Fruit fly (Drosophila melanogaster) whole organism, prepupa: ENCODE data around the gene CG34107.

Source experiments
- Blimp-1 ChIP-seq: fragments of 200-800 bp; sonication (Bioruptor generic); optimal IDR thresholded peaks from 3 replicates; lab custom pipeline; 2017; ENCODE audit warnings: missing biosample characterization, missing genetic modification characterization, mild to moderate bottlenecking, moderate library complexity, missing genetic modification reagents
- CG10631 ChIP-seq: fragments of 200-800 bp; sonication (Bioruptor generic); optimal IDR thresholded peaks from 2 replicates; lab custom pipeline; 2016; ENCODE audit warnings: missing biosample characterization, missing genetic modification characterization
- CG10669 ChIP-seq: fragments of 200-800 bp; sonication (Bioruptor generic); optimal IDR thresholded peaks from 3 replicates; lab custom pipeline; 2018; ENCODE audit warnings: missing biosample characterization, mild to moderate bottlenecking, missing genetic modification characterization, moderate library complexity
- CG11762 ChIP-seq: fragments of 200-800 bp; sonication (Bioruptor generic); optimal IDR thresholded peaks from 3 replicates; lab custom pipeline; 2016; ENCODE audit warnings: missing biosample characterization, missing genetic modification characterization; ENCODE audit not compliant: insufficient read depth
- CG11902 ChIP-seq: fragments of 200-800 bp; sonication (Bioruptor generic); optimal IDR thresholded peaks from 3 replicates; lab custom pipeline; 2016; ENCODE audit warnings: missing biosample characterization, missing genetic modification characterization
- CG15336 ChIP-seq: fragments of 200-800 bp; sonication (Bioruptor generic); IDR thresholded peaks from 2 replicates; pipeline ENCODE4 v1.3.6; 2022; ENCODE audit warnings: missing biosample characterization, missing genetic modification characterization
- CG1621 ChIP-seq: fragments of 200-800 bp; sonication (Bioruptor generic); optimal IDR thresholded peaks from 3 replicates; lab custom pipeline; 2018; ENCODE audit warnings: missing biosample characterization, mild to moderate bottlenecking, missing genetic modification characterization
- CG32006 ChIP-seq: fragments of 200-800 bp; sonication (Bioruptor generic); optimal IDR thresholded peaks from 3 replicates; lab custom pipeline; 2017; ENCODE audit warnings: missing biosample characterization, mild to moderate bottlenecking, missing genetic modification characterization
- CG34406 ChIP-seq: fragments of 200-800 bp; sonication (Bioruptor generic); optimal IDR thresholded peaks from 3 replicates; lab custom pipeline; 2016; ENCODE audit warnings: missing biosample characterization, missing genetic modification characterization
- CG4318 ChIP-seq: fragments of 200-800 bp; sonication (Bioruptor generic); optimal IDR thresholded peaks from 3 replicates; lab custom pipeline; 2017; ENCODE audit warnings: missing biosample characterization, mild to moderate bottlenecking, missing genetic modification characterization
- CG6276 ChIP-seq: fragments of 200-800 bp; sonication (Bioruptor generic); optimal IDR thresholded peaks from 2 replicates; lab custom pipeline; 2017; ENCODE audit warnings: missing biosample characterization, mild to moderate bottlenecking, missing genetic modification characterization
- CG6792 ChIP-seq: fragments of 200-800 bp; sonication (Bioruptor generic); optimal IDR thresholded peaks from 3 replicates; lab custom pipeline; 2016; ENCODE audit warnings: missing biosample characterization, missing genetic modification characterization
- CG6808 ChIP-seq: fragments of 200-800 bp; sonication (Bioruptor generic); optimal IDR thresholded peaks from 3 replicates; lab custom pipeline; 2017; ENCODE audit warnings: missing biosample characterization, missing genetic modification characterization, mild to moderate bottlenecking, moderate library complexity, missing genetic modification reagents
- CG6854 ChIP-seq: fragments of 200-800 bp; sonication (Bioruptor generic); optimal IDR thresholded peaks from 2 replicates; lab custom pipeline; 2017; ENCODE audit warnings: missing biosample characterization, mild to moderate bottlenecking, missing genetic modification characterization
- CG7368 ChIP-seq: fragments of 200-800 bp; sonication (Bioruptor generic); optimal IDR thresholded peaks from 3 replicates; lab custom pipeline; 2016; ENCODE audit warnings: missing biosample characterization, missing genetic modification characterization
- CG8119 ChIP-seq: fragments of 200-800 bp; sonication (Bioruptor generic); IDR thresholded peaks from 3 replicates; pipeline ENCODE4 v1.3.6; 2022; ENCODE audit warnings: missing biosample characterization, missing genetic modification characterization
- CG8319 ChIP-seq: fragments of 200-800 bp; sonication (Bioruptor generic); optimal IDR thresholded peaks from 3 replicates; lab custom pipeline; 2016; ENCODE audit warnings: missing biosample characterization, missing genetic modification characterization
- CG8632 ChIP-seq: fragments of 200-800 bp; sonication (Bioruptor generic); optimal IDR thresholded peaks from 3 replicates; lab custom pipeline; 2016; ENCODE audit warnings: missing biosample characterization, missing genetic modification characterization
- Eip75B ChIP-seq: fragments of 200-800 bp; sonication (Bioruptor generic); optimal IDR thresholded peaks from 3 replicates; lab custom pipeline; 2016; ENCODE audit warnings: missing biosample characterization, missing genetic modification characterization
- Eip78C ChIP-seq: fragments of 200-800 bp; sonication (Bioruptor generic); peaks from one replicate; lab custom pipeline; 2016; ENCODE audit warnings: missing biosample characterization, missing genetic modification characterization
- Eip93F ChIP-seq: fragments of 200-800 bp; sonication (Bioruptor generic); optimal IDR thresholded peaks from 2 replicates; lab custom pipeline; 2016; ENCODE audit warnings: missing biosample characterization, mild to moderate bottlenecking, missing genetic modification characterization
- Ets21C ChIP-seq: fragments of 200-800 bp; sonication (Bioruptor generic); optimal IDR thresholded peaks from 3 replicates; lab custom pipeline; 2016; ENCODE audit warnings: missing biosample characterization, missing genetic modification characterization
- Ets96B ChIP-seq: fragments of 200-800 bp; optimal IDR thresholded peaks from 2 replicates; lab custom pipeline; 2019; ENCODE audit warnings: missing biosample characterization, mild to moderate bottlenecking, missing genetic modification characterization, moderate library complexity
- Gug ChIP-seq: fragments of 200-800 bp; sonication (Bioruptor generic); IDR thresholded peaks from 2 replicates; pipeline ENCODE4 v1.3.6; 2022; ENCODE audit warnings: missing biosample characterization, missing genetic modification characterization
- Hr38 ChIP-seq: sonication (Bioruptor generic); optimal IDR thresholded peaks from 2 replicates; lab custom pipeline; 2016; ENCODE audit warnings: missing biosample characterization, missing genetic modification characterization
- Hr39 ChIP-seq: fragments of 200-800 bp; sonication (Bioruptor generic); optimal IDR thresholded peaks from 2 replicates; lab custom pipeline; 2016; ENCODE audit warnings: missing biosample characterization, missing genetic modification characterization
- Hr4 ChIP-seq: fragments of 200-800 bp; sonication (Bioruptor generic); optimal IDR thresholded peaks from 3 replicates; lab custom pipeline; 2016; ENCODE audit warnings: missing biosample characterization, missing genetic modification characterization
- Lpt ChIP-seq: fragments of 200-800 bp; sonication (Bioruptor generic); optimal IDR thresholded peaks from 3 replicates; lab custom pipeline; 2016; ENCODE audit warnings: missing biosample characterization, missing genetic modification characterization
- OdsH ChIP-seq: fragments of 200-800 bp; sonication (Bioruptor generic); optimal IDR thresholded peaks from 3 replicates; lab custom pipeline; 2016; ENCODE audit warnings: missing biosample characterization, missing genetic modification characterization
- Smox ChIP-seq: fragments of 200-800 bp; sonication (Bioruptor generic); optimal IDR thresholded peaks from 3 replicates; lab custom pipeline; 2016; ENCODE audit warnings: missing biosample characterization, missing genetic modification characterization
- Sox102F ChIP-seq: fragments of 200-800 bp; sonication (Bioruptor generic); optimal IDR thresholded peaks from 2 replicates; lab custom pipeline; 2016; ENCODE audit warnings: missing biosample characterization, mild to moderate bottlenecking, missing genetic modification characterization
- Sox15 ChIP-seq: fragments of 200-800 bp; sonication (Bioruptor generic); optimal IDR thresholded peaks from 3 replicates; lab custom pipeline; 2016; ENCODE audit warnings: missing biosample characterization, missing genetic modification characterization
- acj6 ChIP-seq: fragments of 200-800 bp; sonication (Bioruptor generic); optimal IDR thresholded peaks from 3 replicates; lab custom pipeline; 2016; ENCODE audit warnings: missing biosample characterization, missing genetic modification characterization
- cyc ChIP-seq: fragments of 200-800 bp; sonication (Bioruptor generic); optimal IDR thresholded peaks from 3 replicates; lab custom pipeline; 2016; ENCODE audit warnings: missing biosample characterization, missing genetic modification characterization
- dac ChIP-seq: fragments of 200-800 bp; sonication (Bioruptor generic); optimal IDR thresholded peaks from 2 replicates; lab custom pipeline; 2017; ENCODE audit warnings: missing biosample characterization, mild to moderate bottlenecking, missing genetic modification characterization
- dsx ChIP-seq: fragments of 200-800 bp; optimal IDR thresholded peaks from 3 replicates; lab custom pipeline; 2019; ENCODE audit warnings: missing biosample characterization, mild to moderate bottlenecking, missing genetic modification characterization, moderate library complexity; ENCODE audit not compliant: poor library complexity, severe bottlenecking
- eg ChIP-seq: fragments of 200-800 bp; sonication (Bioruptor generic); IDR thresholded peaks from 3 replicates; pipeline ENCODE4 v1.3.6; 2022; ENCODE audit warnings: missing biosample characterization, missing genetic modification characterization
- esn ChIP-seq: fragments of 200-800 bp; sonication (Bioruptor generic); optimal IDR thresholded peaks from 2 replicates; lab custom pipeline; 2016; ENCODE audit warnings: missing biosample characterization, mild to moderate bottlenecking, missing genetic modification characterization, moderate library complexity
- fd59A ChIP-seq: fragments of 200-800 bp; sonication (Bioruptor generic); optimal IDR thresholded peaks from 2 replicates; lab custom pipeline; 2017; ENCODE audit warnings: missing biosample characterization, mild to moderate bottlenecking, missing genetic modification characterization, missing genetic modification reagents
- fd85E ChIP-seq: fragments of 200-800 bp; sonication (Bioruptor generic); optimal IDR thresholded peaks from 3 replicates; lab custom pipeline; 2016; ENCODE audit warnings: missing biosample characterization, missing genetic modification characterization
- fkh ChIP-seq: fragments of 200-800 bp; sonication (Bioruptor generic); optimal IDR thresholded peaks from 3 replicates; lab custom pipeline; 2017; ENCODE audit warnings: missing biosample characterization, mild to moderate bottlenecking, missing genetic modification characterization, moderate library complexity
- lz ChIP-seq: fragments of 200-800 bp; sonication (Bioruptor generic); optimal IDR thresholded peaks from 3 replicates; lab custom pipeline; 2016; ENCODE audit warnings: missing biosample characterization, missing genetic modification characterization
- pdm3 ChIP-seq: fragments of 200-800 bp; sonication (Bioruptor generic); optimal IDR thresholded peaks from 3 replicates; lab custom pipeline; 2016; ENCODE audit warnings: missing biosample characterization, missing genetic modification characterization
- salr ChIP-seq, 2 experiments: fragments of 200-800 bp; sonication (Bioruptor generic); optimal IDR thresholded peaks; 3 replicates each; lab custom pipeline; 2016 to 2018; ENCODE audit warnings: missing biosample characterization in 2 of 2, missing genetic modification characterization in 2 of 2, mild to moderate bottlenecking in 1 of 2
- spab ChIP-seq: fragments of 200-800 bp; sonication (Bioruptor generic); optimal IDR thresholded peaks from 2 replicates; lab custom pipeline; 2017; ENCODE audit warnings: missing biosample characterization, mild to moderate bottlenecking, missing genetic modification characterization, missing genetic modification reagents
- svp ChIP-seq: fragments of 200-800 bp; sonication (Bioruptor generic); peaks from one replicate; lab custom pipeline; 2016; ENCODE audit warnings: missing biosample characterization, missing genetic modification characterization
- vri ChIP-seq: fragments of 200-800 bp; sonication (Bioruptor generic); optimal IDR thresholded peaks from 3 replicates; lab custom pipeline; 2016; ENCODE audit warnings: missing biosample characterization, mild to moderate bottlenecking, missing genetic modification characterization

The CG34107 gene

DNA sequence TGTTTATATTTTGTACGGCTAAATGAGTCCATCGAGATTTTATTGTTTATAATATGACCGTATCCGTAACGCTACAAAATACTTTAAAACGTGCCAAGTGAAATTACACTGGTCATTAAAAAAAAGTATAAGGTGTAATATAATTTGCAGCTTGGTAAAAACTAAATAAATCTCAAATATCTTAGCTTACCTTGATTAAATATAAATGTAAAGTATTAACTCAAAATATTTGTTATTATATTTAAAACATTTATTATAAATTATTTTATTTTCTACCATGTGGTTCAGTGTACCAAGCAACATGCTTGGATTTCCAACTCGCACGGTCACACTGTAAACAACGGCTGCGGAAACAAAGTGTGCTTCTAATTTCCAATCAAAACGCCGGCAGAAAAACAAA is 37.1 kb downstream of the CG34107 start, which contains the start of the genes Sirt6 and pont (continued):
- TF ChIP-seq OdsH (GFP tag; lab: Kevin White, UChicago) (peak; percentile 95), CG34406 (GFP tag; lab: Kevin White, UChicago) (peak; percentile 95), Sox102F (GFP tag; lab: Kevin White, UChicago) (peak; percentile 79), Hr38 (no peak), salr (GFP tag; optimal IDR thresholded peaks at IDR 0.05; lab: Kevin White, UChicago) (peak; percentile 74 to 88), Eip93F (GFP tag; lab: Kevin White, UChicago) (peak; percentile 15), esn (GFP tag; lab: Kevin White, UChicago) (peak; percentile 92), dac (GFP tag; lab: Kevin White, UChicago) (peak; percentile 54), CG11902 (GFP tag; lab: Kevin White, UChicago) (peak; percentile 90), CG6276 (GFP tag; lab: Kevin White, UChicago) (peak; percentile 84), vri (GFP tag; lab: Kevin White, UChicago) (no peak), CG10631 (GFP tag; lab: Kevin White, UChicago) (peak; percentile 96), Ets96B (tag; lab: Kevin White, UChicago) (peak; percentile 96), Hr39 (GFP tag; lab: Kevin White, UChicago) (peak; percentile 79), CG15336 (GFP tag; lab: Robert Waterston, UW) (no peak), lz (peak; percentile 82), CG11762 (peak; percentile 84), CG1621 (peak; percentile 79), CG8119 (GFP tag; lab: Robert Waterston, UW) (no peak), Ets21C (GFP tag; lab: Kevin White, UChicago) (peak; percentile 67), fd85E (peak; percentile 17), CG6808 (GFP tag; lab: Kevin White, UChicago) (peak; percentile 79), CG4318 (GFP tag; lab: Kevin White, UChicago) (peak; percentile 87), CG32006 (GFP tag; lab: Kevin White, UChicago) (peak; percentile 95), Lpt (GFP tag; lab: Kevin White, UChicago) (peak; percentile 89), fkh (GFP tag; lab: Kevin White, UChicago) (peak; percentile 94), CG10669 (peak; percentile 93), pdm3 (GFP tag; lab: Kevin White, UChicago) (peak; percentile 85), Blimp-1 (peak; percentile 86), fd59A (GFP tag; lab: Kevin White, UChicago) (peak; percentile 77), Eip78C (GFP tag; lab: Kevin White, UChicago) (peak; percentile 97), Sox15 (GFP tag; lab: Kevin White, UChicago) (peak; percentile 90), dsx (GFP tag; lab: Kevin White, UChicago) (peak; percentile 96), CG6792 (GFP tag; lab: Kevin White, UChicago) (peak; percentile 90), CG8319 (GFP tag; lab: Kevin White, UChicago) (peak; percentile 83), CG8632 (GFP tag; lab: Kevin White, UChicago) (peak; percentile 93), spab (peak; percentile 85), svp (GFP tag; lab: Kevin White, UChicago) (peak; percentile 94), cyc (GFP tag; lab: Kevin White, UChicago) (peak; percentile 87), Hr4 (GFP tag; lab: Kevin White, UChicago) (peak; percentile 87), Eip75B (GFP tag; lab: Kevin White, UChicago) (peak; percentile 76)

DNA sequence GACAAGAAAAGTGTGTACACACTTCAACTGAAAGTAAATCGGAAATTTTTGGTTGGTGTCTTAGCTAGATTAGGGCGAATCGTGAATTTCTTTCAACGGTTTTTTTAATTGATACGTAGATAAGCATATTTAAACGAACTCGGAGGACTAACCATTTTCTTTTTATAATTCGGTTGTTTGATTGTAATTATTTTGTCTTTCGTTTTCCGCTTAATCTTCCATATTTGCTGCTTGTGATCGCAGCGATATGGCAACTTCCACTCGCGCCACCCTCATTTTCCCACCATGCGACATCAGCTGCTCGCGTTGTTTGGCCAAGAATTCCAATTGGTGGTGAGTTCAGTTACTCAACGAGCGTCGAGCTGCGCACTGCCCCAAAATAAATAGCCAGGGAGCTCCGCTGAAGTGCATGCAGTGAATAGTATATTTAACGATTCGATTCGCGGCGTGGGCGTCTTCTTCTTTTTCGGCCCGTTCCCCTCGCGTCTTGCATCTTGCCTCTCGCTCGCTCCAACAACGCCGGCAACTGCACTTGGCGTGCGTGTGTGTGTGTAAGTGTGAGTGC is 39.3 kb downstream of the CG34107 start, which contains the start of gene Nuak:
Gene Nuak, plus strand, starts transcription at position 335 of the 565 bp plus-strand sequence.
- TF ChIP-seq svp (GFP tag; lab: Kevin White, UChicago): peak; percentile 96
- TF ChIP-seq CG32006 (GFP tag; lab: Kevin White, UChicago): peak; percentile 77
- TF ChIP-seq CG10669: peak; percentile 63
- TF ChIP-seq vri (GFP tag; lab: Kevin White, UChicago): peak; percentile 87
- peak; percentile 91 for TF ChIP-seq lz
- TF ChIP-seq CG10631 (GFP tag; lab: Kevin White, UChicago): peak; percentile 89
- peak; percentile 87 for TF ChIP-seq esn (GFP tag; lab: Kevin White, UChicago)
- peak; percentile 16 for TF ChIP-seq CG6808 (GFP tag; lab: Kevin White, UChicago)
- TF ChIP-seq Gug (GFP tag; lab: Robert Waterston, UW): no peak
- TF ChIP-seq Ets21C (GFP tag; lab: Kevin White, UChicago): peak; percentile 89
- peak; percentile 53 for TF ChIP-seq CG11762
- peak; percentile 29 for TF ChIP-seq fd59A (GFP tag; lab: Kevin White, UChicago)
- peak; percentile 88 for TF ChIP-seq CG7368 (GFP tag; lab: Kevin White, UChicago)
- TF ChIP-seq dac (GFP tag; lab: Kevin White, UChicago): peak; percentile 59
- peak; percentile 86 for TF ChIP-seq Smox
- peak; percentile 69 for TF ChIP-seq CG6854 (GFP tag; lab: Kevin White, UChicago)
- peak; percentile 89 for TF ChIP-seq OdsH (GFP tag; lab: Kevin White, UChicago)
- TF ChIP-seq eg (GFP tag; lab: Robert Waterston, UW): no peak
- peak; percentile 11 for TF ChIP-seq Blimp-1
- TF ChIP-seq CG15336 (GFP tag; lab: Robert Waterston, UW): no peak
- peak; percentile 93 for TF ChIP-seq cyc (GFP tag; lab: Kevin White, UChicago)
- peak; percentile 32 for TF ChIP-seq dsx (GFP tag; lab: Kevin White, UChicago)
- peak; percentile 67 for TF ChIP-seq CG34406 (GFP tag; lab: Kevin White, UChicago)
- TF ChIP-seq acj6 (GFP tag; lab: Kevin White, UChicago): peak; percentile 84
